Fruit fly (Drosophila melanogaster): ENCODE measurements around the gene CG11779.

dm6 chr3R:19163972-19164819 is 4.5 kb upstream of the CG11779 start, which contains the start of gene sqz:
- TF ChIP-seq CG8159 (tag; optimal IDR thresholded peaks at IDR 0.05) = peak; percentile 72
- TF ChIP-seq rn (GFP tag; IDR thresholded peaks at IDR 0.05) = peak; percentile 17; the same call in 1 of the 2 replicates
- TF ChIP-seq CG17806 (tag; optimal IDR thresholded peaks at IDR 0.05) = peak; percentile 42
- peak; percentile 75 for TF ChIP-seq Pif1B (GFP tag; optimal IDR thresholded peaks at IDR 0.05)
- peak; percentile 63 for TF ChIP-seq EcR (GFP tag; optimal IDR thresholded peaks at IDR 0.05)
- TF ChIP-seq CG10348 (GFP tag; IDR thresholded peaks at IDR 0.05) = no peak
- TF ChIP-seq CG15710 (tag; optimal IDR thresholded peaks at IDR 0.05) = peak; percentile 75
- peak; percentile 85 for TF ChIP-seq Ets98B (GFP tag; IDR thresholded peaks at IDR 0.05)
- peak; percentile 95 for TF ChIP-seq gl (tag; optimal IDR thresholded peaks at IDR 0.05)

Measured in whole organism, pupa.